Fruit fly (Drosophila melanogaster) whole organism, embryonic: ENCODE measurements around the gene CG5921.

ENCODE experiments used
- ATbp ChIP-seq: fragments of 200-800 bp; sonication (Bioruptor generic); optimal IDR thresholded peaks from 2 replicates; lab custom pipeline; 2017; ENCODE audit warnings: missing biosample characterization, mild to moderate bottlenecking, missing genetic modification characterization, missing genetic modification reagents
- Adf1 ChIP-seq: fragments of 200-800 bp; sonication (Bioruptor generic); IDR thresholded peaks from 2 replicates; pipeline ENCODE4 v1.3.6; 2022; ENCODE audit warnings: missing biosample characterization, missing genetic modification characterization
- Bgb ChIP-seq: fragments of 200-800 bp; sonication (Bioruptor generic); IDR thresholded peaks from 2 replicates; pipeline ENCODE4 v1.3.6; 2022; ENCODE audit warnings: missing biosample characterization, missing genetic modification characterization; ENCODE audit not compliant: partially characterized antibody
- CG10267 ChIP-seq: fragments of 200-800 bp; sonication (Bioruptor generic); optimal IDR thresholded peaks from 2 replicates; lab custom pipeline; 2018; ENCODE audit warnings: missing biosample characterization, mild to moderate bottlenecking, missing genetic modification characterization, moderate library complexity
- CG12769 ChIP-seq: fragments of 200-800 bp; sonication (Bioruptor generic); optimal IDR thresholded peaks from 2 replicates; lab custom pipeline; 2019; ENCODE audit warnings: missing biosample characterization, mild to moderate bottlenecking, missing genetic modification characterization, moderate library complexity
- CG14050 ChIP-seq: fragments of 200-800 bp; sonication (Bioruptor generic); IDR thresholded peaks from 3 replicates; pipeline ENCODE4 v1.3.6; 2022; ENCODE audit warnings: missing biosample characterization, missing genetic modification characterization
- CG14710 ChIP-seq: fragments of 200-800 bp; sonication (Bioruptor generic); optimal IDR thresholded peaks from 3 replicates; lab custom pipeline; 2019; ENCODE audit warnings: missing biosample characterization, mild to moderate bottlenecking, missing genetic modification characterization, moderate library complexity
- CG15479 ChIP-seq: fragments of 200-800 bp; sonication (Bioruptor generic); optimal IDR thresholded peaks from 3 replicates; lab custom pipeline; 2019; ENCODE audit warnings: missing biosample characterization, mild to moderate bottlenecking, missing genetic modification characterization, moderate library complexity
- CG15514 ChIP-seq: fragments of 200-800 bp; sonication (Bioruptor generic); optimal IDR thresholded peaks from 3 replicates; lab custom pipeline; 2017; ENCODE audit warnings: missing biosample characterization, missing genetic modification characterization, mild to moderate bottlenecking, moderate library complexity, missing genetic modification reagents
- CG1602 ChIP-seq: fragments of 200-800 bp; sonication (Bioruptor generic); optimal IDR thresholded peaks from 3 replicates; lab custom pipeline; 2016; ENCODE audit warnings: missing biosample characterization, missing genetic modification characterization
- CG16813 ChIP-seq: fragments of 200-800 bp; sonication (Bioruptor generic); IDR thresholded peaks from 3 replicates; pipeline ENCODE4 v1.3.6; 2022; ENCODE audit warnings: missing biosample characterization, missing genetic modification characterization; ENCODE audit not compliant: partially characterized antibody
- CG31224 ChIP-seq: fragments of 200-800 bp; sonication (Bioruptor generic); IDR thresholded peaks from 2 replicates; pipeline ENCODE4 v1.3.6; 2022; ENCODE audit warnings: missing biosample characterization, missing genetic modification characterization
- CG34224 ChIP-seq: fragments of 200-800 bp; sonication (Bioruptor generic); IDR thresholded peaks from 3 replicates; pipeline ENCODE4 v1.3.6; 2022; ENCODE audit warnings: missing biosample characterization, missing genetic modification characterization; ENCODE audit not compliant: partially characterized antibody
- CG4730 ChIP-seq: fragments of 200-800 bp; sonication (Bioruptor generic); IDR thresholded peaks from 2 replicates; pipeline ENCODE4 v1.3.6; 2022; ENCODE audit warnings: missing biosample characterization, missing genetic modification characterization
- CG6791 ChIP-seq: fragments of 200-800 bp; sonication (Bioruptor generic); IDR thresholded peaks from 3 replicates; pipeline ENCODE4 v1.3.6; 2022; ENCODE audit warnings: missing biosample characterization, missing genetic modification characterization; ENCODE audit not compliant: partially characterized antibody
- D19B ChIP-seq: fragments of 200-800 bp; sonication (Bioruptor generic); optimal IDR thresholded peaks from 2 replicates; lab custom pipeline; 2017; ENCODE audit warnings: missing biosample characterization, mild to moderate bottlenecking, missing genetic modification characterization
- Deaf1 ChIP-seq: fragments of 200-800 bp; optimal IDR thresholded peaks from 3 replicates; lab custom pipeline; 2019; ENCODE audit warnings: missing biosample characterization, mild to moderate bottlenecking, missing genetic modification characterization, moderate library complexity
- H15 ChIP-seq: fragments of 200-800 bp; sonication (Bioruptor generic); IDR thresholded peaks from 3 replicates; pipeline ENCODE4 v1.3.6; 2022; ENCODE audit warnings: missing biosample characterization, missing genetic modification characterization
- HLH4C ChIP-seq: fragments of 200-800 bp; sonication (Bioruptor generic); IDR thresholded peaks from 3 replicates; pipeline ENCODE4 v1.3.6; 2022; ENCODE audit warnings: missing biosample characterization, missing genetic modification characterization; ENCODE audit not compliant: partially characterized antibody
- Med ChIP-seq: fragments of 200-800 bp; sonication (Bioruptor generic); peaks from one replicate; lab custom pipeline; 2016; ENCODE audit warnings: missing biosample characterization, missing genetic modification characterization, mild to moderate bottlenecking, inconsistent platforms, moderate library complexity
- Opbp ChIP-seq: fragments of 200-800 bp; sonication (Bioruptor generic); IDR thresholded peaks from 3 replicates; pipeline ENCODE4 v1.3.6; 2022; ENCODE audit warnings: missing biosample characterization, missing genetic modification characterization; ENCODE audit not compliant: partially characterized antibody
- Sry-β ChIP-seq: fragments of 200-800 bp; sonication (Bioruptor generic); optimal IDR thresholded peaks from 2 replicates; lab custom pipeline; 2018; ENCODE audit warnings: missing biosample characterization, mild to moderate bottlenecking, missing genetic modification characterization, moderate library complexity
- Sry-δ ChIP-seq: fragments of 200-800 bp; sonication (Bioruptor generic); optimal IDR thresholded peaks from 2 replicates; lab custom pipeline; 2016; ENCODE audit warnings: missing biosample characterization, missing genetic modification characterization
- bbx ChIP-seq: fragments of 200-800 bp; sonication (Bioruptor generic); IDR thresholded peaks from 2 replicates; pipeline ENCODE4 v1.3.6; 2022; ENCODE audit warnings: missing biosample characterization, missing genetic modification characterization; ENCODE audit not compliant: partially characterized antibody
- bcd ChIP-seq: fragments of 200-800 bp; sonication (Bioruptor generic); optimal IDR thresholded peaks from 2 replicates; lab custom pipeline; 2017; ENCODE audit warnings: missing biosample characterization, mild to moderate bottlenecking, missing genetic modification characterization
- bsh ChIP-seq, 2 experiments: fragments of 200-800 bp; sonication (Bioruptor generic); optimal IDR thresholded peaks; 2 replicates each; lab custom pipeline; 2017 to 2018; ENCODE audit warnings: mild to moderate bottlenecking in 2 of 2, missing biosample characterization in 2 of 2, missing genetic modification characterization in 2 of 2, moderate library complexity in 1 of 2
- ci ChIP-seq: fragments of 200-800 bp; sonication (Bioruptor generic); IDR thresholded peaks from 3 replicates; pipeline ENCODE4 v1.3.6; 2022; ENCODE audit warnings: missing biosample characterization, missing genetic modification characterization
- crol ChIP-seq: fragments of 200-800 bp; sonication (Bioruptor generic); IDR thresholded peaks from 2 replicates; pipeline ENCODE4 v1.3.6; 2022; ENCODE audit warnings: missing biosample characterization, missing genetic modification characterization
- esg ChIP-seq: fragments of 200-800 bp; sonication (Bioruptor generic); conservative IDR thresholded peaks from 2 replicates; pipeline ENCODE4 v1.3.6; 2022; ENCODE audit warnings: missing biosample characterization, missing genetic modification characterization
- ewg ChIP-seq: fragments of 200-800 bp; sonication (Bioruptor generic); optimal IDR thresholded peaks from 3 replicates; lab custom pipeline; 2017; ENCODE audit warnings: mild to moderate bottlenecking, missing biosample characterization, missing genetic modification reagents, missing genetic modification characterization
- gcm ChIP-seq: fragments of 200-800 bp; sonication (Bioruptor generic); optimal IDR thresholded peaks from 2 replicates; lab custom pipeline; 2019; ENCODE audit warnings: missing biosample characterization, mild to moderate bottlenecking, missing genetic modification characterization, moderate library complexity
- grau ChIP-seq: fragments of 200-800 bp; optimal IDR thresholded peaks from 3 replicates; lab custom pipeline; 2019; ENCODE audit warnings: missing biosample characterization, mild to moderate bottlenecking, missing genetic modification characterization, moderate library complexity
- ind ChIP-seq: fragments of 200-800 bp; sonication (Bioruptor generic); optimal IDR thresholded peaks from 3 replicates; lab custom pipeline; 2016; ENCODE audit warnings: missing biosample characterization, missing genetic modification characterization
- klu ChIP-seq: fragments of 200-800 bp; sonication (Bioruptor generic); IDR thresholded peaks from 2 replicates; pipeline ENCODE4 v1.3.6; 2022; ENCODE audit warnings: missing biosample characterization, missing genetic modification characterization
- knrl ChIP-seq: fragments of 200-800 bp; sonication (Bioruptor generic); IDR thresholded peaks from 3 replicates; pipeline ENCODE4 v1.3.6; 2022; ENCODE audit warnings: missing biosample characterization, missing genetic modification characterization; ENCODE audit not compliant: partially characterized antibody
- nerfin-2 ChIP-seq: fragments of 200-800 bp; sonication (Bioruptor generic); IDR thresholded peaks from 2 replicates; pipeline ENCODE4 v1.3.6; 2022; ENCODE audit warnings: missing biosample characterization, missing genetic modification characterization; ENCODE audit not compliant: partially characterized antibody
- pan ChIP-seq, 4 experiments: fragments of >200 bp in 3 of 4; fragments of 200-800 bp in 1 of 4; sonication (Bioruptor generic) in 1 of 4; optimal IDR thresholded peaks in 3 of 4; IDR thresholded peaks in 1 of 4; 2 replicates each; pipeline versions ENCODE4 v1.3.6 to Lab custom; 2017 to 2022; ENCODE audit warnings: missing biosample characterization in 2 of 4, missing genetic modification characterization in 2 of 4, mixed read lengths in 1 of 4
- phol ChIP-seq: fragments of 200-800 bp; sonication (Bioruptor generic); optimal IDR thresholded peaks from 3 replicates; lab custom pipeline; 2018; ENCODE audit warnings: missing biosample characterization, mild to moderate bottlenecking, missing genetic modification characterization, moderate library complexity
- pzg ChIP-seq: fragments of 200-800 bp; sonication (Bioruptor generic); optimal IDR thresholded peaks from 3 replicates; lab custom pipeline; 2018; ENCODE audit warnings: missing biosample characterization, mild to moderate bottlenecking, missing genetic modification characterization, moderate library complexity
- ro ChIP-seq: fragments of 200-800 bp; sonication (Bioruptor generic); IDR thresholded peaks from 2 replicates; pipeline ENCODE4 v1.3.6; 2022; ENCODE audit warnings: missing biosample characterization, missing genetic modification characterization
- scrt ChIP-seq: fragments of 200-800 bp; sonication (Bioruptor generic); optimal IDR thresholded peaks from 2 replicates; lab custom pipeline; 2018; ENCODE audit warnings: missing biosample characterization, mild to moderate bottlenecking, missing genetic modification characterization, moderate library complexity
- seq ChIP-seq: fragments of 200-800 bp; sonication (Bioruptor generic); IDR thresholded peaks from 2 replicates; pipeline ENCODE4 v1.3.6; 2022; ENCODE audit warnings: missing biosample characterization, missing genetic modification characterization
- slp2 ChIP-seq: fragments of 200-800 bp; sonication (Bioruptor generic); optimal IDR thresholded peaks from 2 replicates; lab custom pipeline; 2016; ENCODE audit warnings: missing biosample characterization, missing genetic modification characterization

The CG5921 gene

dm6 chrX:6077686-6078085, 27.1 kb downstream of the CG5921 start, which contains the start of gene CG4666:
Gene CG4666 (minus strand): TSS chrX:6077786.
- TF ChIP-seq CG10267 (tag; lab: Kevin White, UChicago): no peak
- TF ChIP-seq CG14050 (GFP tag; lab: Robert Waterston, UW): no peak
- no peak for TF ChIP-seq ind
- no peak for TF ChIP-seq CG1602 (GFP tag; lab: Kevin White, UChicago)
- TF ChIP-seq Sry-β (GFP tag; lab: Kevin White, UChicago): peak; percentile 54
- no peak for TF ChIP-seq pan (optimal IDR thresholded peaks at IDR 0.05; lab: Kevin White, UChicago)
- TF ChIP-seq pan (GFP tag; optimal IDR thresholded peaks at IDR 0.05 in 1 of 2, IDR thresholded peaks at IDR 0.05 in 1 of 2): no peak
- TF ChIP-seq HLH4C (GFP tag; lab: Robert Waterston, UW): no peak
- TF ChIP-seq, all 482 proteins: peak for 1

dm6 chrX:6081296-6081695, 30.7 kb downstream of the CG5921 start, which contains the start of gene CG4660:
Gene CG4660 (minus strand): TSS chrX:6081372.
- no peak for TF ChIP-seq CG12769 (tag; lab: Kevin White, UChicago)
- no peak for TF ChIP-seq ro (GFP tag; lab: Robert Waterston, UW)
- TF ChIP-seq ATbp (GFP tag; lab: Kevin White, UChicago): no peak
- TF ChIP-seq Adf1: peak; percentile 83
- TF ChIP-seq Med (GFP tag; lab: Kevin White, UChicago): peak; percentile 45
- peak; percentile 1 for TF ChIP-seq pzg (GFP tag; lab: Kevin White, UChicago)
- TF ChIP-seq D19B (GFP tag; lab: Kevin White, UChicago): peak; percentile 36
- peak; percentile 82 for TF ChIP-seq ewg (GFP tag; lab: Kevin White, UChicago)
- no peak for TF ChIP-seq CG14050 (GFP tag; lab: Robert Waterston, UW)
- TF ChIP-seq gcm: no peak
- TF ChIP-seq seq: peak; percentile 53; the same call in 1 of the 2 replicates
- no peak for TF ChIP-seq bcd (GFP tag; lab: Kevin White, UChicago)
- 0 out of 3 replicates have a peak, but pooled peaks have one; percentile 28 for TF ChIP-seq ci
- TF ChIP-seq scrt (GFP tag; lab: Kevin White, UChicago): peak; percentile 99
- no peak for TF ChIP-seq CG31224 (GFP tag; lab: Robert Waterston, UW)

- TF ChIP-seq CG6791 (GFP tag; lab: Robert Waterston, UW) (peak; percentile 46; the same call in 1 of the 3 replicates), CG15479 (peak; percentile 41), grau (tag; lab: Kevin White, UChicago) (no peak), Deaf1 (tag; lab: Kevin White, UChicago) (peak; percentile 11), bbx (GFP tag; lab: Robert Waterston, UW) (peak; percentile 62), nerfin-2 (GFP tag; lab: Robert Waterston, UW) (peak; percentile 33; the same call in 1 of the 2 replicates), Sry-δ (peak; percentile 81), Med (GFP tag; lab: Kevin White, UChicago) (peak; percentile 57), esg (GFP tag; lab: Robert Waterston, UW) (no peak), CG14710 (tag; lab: Kevin White, UChicago) (peak; percentile 18), CG4730 (no peak), phol (peak; percentile 11), Opbp (GFP tag; lab: Robert Waterston, UW) (0 out of 3 replicates have a peak, but pooled peaks have one; percentile 24), CG34224 (peak; percentile 54; the same call in 1 of the 3 replicates), CG16813 (GFP tag; lab: Robert Waterston, UW) (peak; percentile 40; the same call in 1 of the 3 replicates), klu (GFP tag; lab: Robert Waterston, UW) (no peak), CG15514 (GFP tag; lab: Kevin White, UChicago) (peak; percentile 16), H15 (no peak), knrl (GFP tag; lab: Robert Waterston, UW) (peak; percentile 41), Bgb (GFP tag; lab: Robert Waterston, UW) (peak; percentile 48; the same call in 1 of the 2 replicates), slp2 (no peak), HLH4C (GFP tag; lab: Robert Waterston, UW) (peak; percentile 57; the same call in 2 of the 3 replicates), bsh (GFP tag; optimal IDR thresholded peaks at IDR 0.05; lab: Kevin White, UChicago) (peak in 1 of 2 experiments; percentile 0), crol (GFP tag; lab: Robert Waterston, UW) (peak; percentile 83)
Observed at dm6 chrX:6089679-6090460, 39.2 kb downstream of the CG5921 start, which contains the start of gene raptor. Gene raptor (minus strand): TSS chrX:6090201.
